Worm (Caenorhabditis elegans) whole organism, L2 larva: ENCODE measurements around the gene ncs-6.

Experiments
- ama-1 ChIP-seq: fragments of 150-350 bp; optimal IDR thresholded peaks from 2 replicates; lab custom pipeline; 2018; ENCODE audit warnings: inconsistent platforms
- ceh-82 ChIP-seq: fragments of 150-350 bp; optimal IDR thresholded peaks from 2 replicates; lab custom pipeline; 2014; ENCODE audit warnings: missing biosample characterization, missing genetic modification characterization
- egl-27 ChIP-seq: sonication (generic microtip); optimal IDR thresholded peaks from 3 replicates; lab custom pipeline; 2017; ENCODE audit warnings: missing biosample characterization, missing genetic modification reagents, missing genetic modification characterization
- lin-39 ChIP-seq: fragments of 150-350 bp; optimal IDR thresholded peaks from 2 replicates; lab custom pipeline; 2014; ENCODE audit warnings: missing biosample characterization, missing genetic modification reagents, missing genetic modification characterization
- lsy-2 ChIP-seq, 2 experiments: fragments of 150-350 bp in 1 of 2; sonication (generic microtip) in 1 of 2; optimal IDR thresholded peaks; 2 replicates each; lab custom pipeline; 2014 to 2017; ENCODE audit warnings: missing biosample characterization in 2 of 2, missing genetic modification characterization in 2 of 2
- nhr-11 ChIP-seq: fragments of 150-350 bp; optimal IDR thresholded peaks from 2 replicates; lab custom pipeline; 2014; ENCODE audit warnings: missing biosample characterization, missing genetic modification characterization
- nhr-129 ChIP-seq: fragments of 150-350 bp; optimal IDR thresholded peaks from 2 replicates; lab custom pipeline; 2014; ENCODE audit warnings: missing biosample characterization, missing genetic modification characterization
- nhr-77 ChIP-seq: fragments of 150-350 bp; optimal IDR thresholded peaks from 2 replicates; lab custom pipeline; 2014; ENCODE audit warnings: missing biosample characterization, missing genetic modification characterization
- zag-1 ChIP-seq: fragments of 150-350 bp; optimal IDR thresholded peaks from 2 replicates; lab custom pipeline; 2014; ENCODE audit warnings: missing biosample characterization, missing genetic modification characterization
- ztf-11 ChIP-seq: sonication (generic microtip); optimal IDR thresholded peaks from 2 replicates; lab custom pipeline; 2017; ENCODE audit warnings: missing biosample characterization, missing genetic modification characterization

DNA sequence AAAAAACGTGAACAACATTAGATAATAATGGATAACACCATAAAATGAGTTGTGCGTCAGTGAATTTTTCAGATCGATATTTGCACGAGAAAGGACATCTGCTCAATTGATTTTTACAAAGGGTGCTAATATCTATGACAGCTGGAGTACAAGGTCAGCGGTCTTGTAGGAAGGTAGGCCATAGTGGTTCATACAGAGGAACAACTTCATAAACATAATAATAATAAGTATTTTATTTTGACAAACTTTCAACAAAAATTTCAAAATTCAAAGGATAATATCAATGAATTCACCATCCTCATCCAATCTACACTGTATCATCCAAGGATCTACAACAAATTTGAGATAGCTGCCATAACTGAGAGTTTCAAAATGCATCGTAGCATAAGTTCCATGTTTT, 51.1 kb downstream of the ncs-6 start, which contains the start of gene fbxb-104:
- TF ChIP-seq egl-27 (tag; lab: Kevin White, UChicago) = no peak
- no peak for TF ChIP-seq ceh-82
- TF ChIP-seq zag-1 (tag; lab: Kevin White, UChicago) = no peak
- TF ChIP-seq nhr-77 (tag; lab: Kevin White, UChicago) = no peak
- no peak for TF ChIP-seq lin-39 (tag; lab: Kevin White, UChicago)
- TF ChIP-seq ama-1 = no peak
- no peak for TF ChIP-seq lsy-2 (tag; optimal IDR thresholded peaks at IDR 0.05; lab: Kevin White, UChicago)
- TF ChIP-seq nhr-129 (tag; lab: Kevin White, UChicago) = no peak
- no peak for TF ChIP-seq nhr-11 (tag; lab: Kevin White, UChicago)
- TF ChIP-seq ztf-11 (tag; lab: Kevin White, UChicago) = no peak
